Fruit fly (Drosophila melanogaster) S2 (cell line): ENCODE measurements around the gene mus304.
A peak's percentile ranks its signal among the peaks of the same experiment; 100 is the strongest.

Source experiments
- CG8478 ChIP-seq: fragments of >200 bp; optimal IDR thresholded peaks from 2 replicates; lab custom pipeline; 2018
- CTCF ChIP-seq, 2 experiments: fragments of >200 bp; optimal IDR thresholded peaks; 2 replicates each; lab custom pipeline; 2018

- no peak for TF ChIP-seq CG8478 (lab: Kevin White, UChicago)
- TF ChIP-seq CTCF (optimal IDR thresholded peaks at IDR 0.05; lab: Kevin White, UChicago) = peak; percentile 65 to 80
Observed at dm6 chr3L:18161175-18161574, 51.6 kb downstream of the mus304 start.
